Fruit fly (Drosophila melanogaster): ENCODE measurements around the gene snRNP-U1-70K.

- TF ChIP-seq CG8478 (optimal IDR thresholded peaks at IDR 0.05) (no peak), CTCF (optimal IDR thresholded peaks at IDR 0.05) (no peak)
Measured at dm6 chr2L:7010513-7010912, 39.0 kb upstream of the snRNP-U1-70K start.
